Worm (Caenorhabditis elegans) whole organism, L3 larva: ENCODE data around the gene mbr-1.

Source experiments
- R02D3.7 ChIP-seq: fragments of 150-350 bp; optimal IDR thresholded peaks from 2 replicates; lab custom pipeline; 2014; ENCODE audit warnings: missing biosample characterization, missing genetic modification characterization
- ZK546.5 ChIP-seq: sonication (generic microtip); optimal IDR thresholded peaks from 2 replicates; lab custom pipeline; 2017; ENCODE audit warnings: missing biosample characterization, missing genetic modification characterization
- ama-1 ChIP-seq: fragments of 150-350 bp; optimal IDR thresholded peaks from 2 replicates; lab custom pipeline; 2018
- ceh-28 ChIP-seq: fragments of 150-350 bp; optimal IDR thresholded peaks from 2 replicates; lab custom pipeline; 2014; ENCODE audit warnings: missing biosample characterization, missing genetic modification reagents, missing genetic modification characterization
- ceh-82 ChIP-seq: fragments of 150-350 bp; optimal IDR thresholded peaks from 2 replicates; lab custom pipeline; 2014; ENCODE audit warnings: missing biosample characterization, missing genetic modification characterization
- daf-12 ChIP-seq: fragments of 150-350 bp; optimal IDR thresholded peaks from 2 replicates; lab custom pipeline; 2014; ENCODE audit warnings: missing biosample characterization, missing genetic modification reagents, missing genetic modification characterization
- egl-27 ChIP-seq: sonication (generic microtip); optimal IDR thresholded peaks from 4 replicates; lab custom pipeline; 2017; ENCODE audit warnings: missing biosample characterization, missing genetic modification reagents, missing genetic modification characterization
- egl-5 ChIP-seq: fragments of 150-350 bp; optimal IDR thresholded peaks from 2 replicates; lab custom pipeline; 2017; ENCODE audit warnings: missing biosample characterization, missing genetic modification reagents, missing genetic modification characterization, inconsistent platforms
- elt-1 ChIP-seq: fragments of 150-350 bp; optimal IDR thresholded peaks from 2 replicates; lab custom pipeline; 2014; ENCODE audit warnings: missing biosample characterization, missing genetic modification characterization
- elt-2 ChIP-seq: sonication (generic microtip); optimal IDR thresholded peaks from 2 replicates; lab custom pipeline; 2016; ENCODE audit warnings: missing genetic modification reagents, mild to moderate bottlenecking, missing genetic modification characterization, missing compliant biosample characterization
- elt-3 ChIP-seq, 3 experiments: fragments of 150-350 bp in 1 of 3; sonication (generic microtip) in 2 of 3; optimal IDR thresholded peaks; 2 replicates in 2 of 3; 4 replicates in 1 of 3; lab custom pipeline; 2014 to 2017; ENCODE audit warnings: missing biosample characterization in 3 of 3, missing genetic modification characterization in 3 of 3
- eor-1 ChIP-seq, 2 experiments: fragments of 150-350 bp; optimal IDR thresholded peaks; 2 replicates each; lab custom pipeline; 2014 to 2018; ENCODE audit warnings: missing biosample characterization in 2 of 2, missing genetic modification characterization in 2 of 2
- fkh-10 ChIP-seq: sonication (generic microtip); optimal IDR thresholded peaks from 2 replicates; lab custom pipeline; 2017; ENCODE audit warnings: missing biosample characterization, missing genetic modification reagents, missing genetic modification characterization
- fkh-2 ChIP-seq: fragments of 150-350 bp; optimal IDR thresholded peaks from 2 replicates; lab custom pipeline; 2014; ENCODE audit warnings: missing biosample characterization, missing genetic modification reagents, missing genetic modification characterization
- hmg-11 ChIP-seq: sonication (generic microtip); optimal IDR thresholded peaks from 2 replicates; lab custom pipeline; 2016; ENCODE audit warnings: missing genetic modification characterization, missing compliant biosample characterization
- jun-1 ChIP-seq: fragments of 150-350 bp; optimal IDR thresholded peaks from 2 replicates; lab custom pipeline; 2014; ENCODE audit warnings: missing biosample characterization, missing genetic modification reagents, missing genetic modification characterization
- lin-15B ChIP-seq: fragments of 150-350 bp; optimal IDR thresholded peaks from 2 replicates; lab custom pipeline; 2014; ENCODE audit warnings: missing biosample characterization, missing genetic modification characterization
- lin-39 ChIP-seq: fragments of 150-350 bp; optimal IDR thresholded peaks from 2 replicates; lab custom pipeline; 2018; ENCODE audit warnings: missing biosample characterization, missing genetic modification reagents, missing genetic modification characterization
- lsy-12 ChIP-seq: sonication (generic microtip); optimal IDR thresholded peaks from 2 replicates; lab custom pipeline; 2016; ENCODE audit warnings: mild to moderate bottlenecking, missing genetic modification characterization, missing compliant biosample characterization
- mdl-1 ChIP-seq: fragments of 150-350 bp; optimal IDR thresholded peaks from 2 replicates; lab custom pipeline; 2014; ENCODE audit warnings: missing biosample characterization, missing genetic modification characterization
- mml-1 ChIP-seq: fragments of 150-350 bp; sonication (generic microtip); optimal IDR thresholded peaks from 3 replicates; lab custom pipeline; 2014; ENCODE audit warnings: missing biosample characterization, missing genetic modification characterization
- nfya-1 ChIP-seq: sonication (generic microtip); optimal IDR thresholded peaks from 2 replicates; lab custom pipeline; 2017; ENCODE audit warnings: missing genetic modification characterization, mild to moderate bottlenecking, missing compliant biosample characterization, antibody characterized with exemption, moderate library complexity; ENCODE audit not compliant: insufficient read depth
- nhr-11 ChIP-seq: fragments of 150-350 bp; optimal IDR thresholded peaks from 2 replicates; lab custom pipeline; 2014; ENCODE audit warnings: missing biosample characterization, missing genetic modification characterization
- nhr-12 ChIP-seq: fragments of 150-350 bp; optimal IDR thresholded peaks from 2 replicates; lab custom pipeline; 2014; ENCODE audit warnings: missing biosample characterization, missing genetic modification characterization
- nhr-23 ChIP-seq: fragments of 150-350 bp; optimal IDR thresholded peaks from 2 replicates; lab custom pipeline; 2014; ENCODE audit warnings: missing biosample characterization, missing genetic modification reagents, missing genetic modification characterization
- nhr-237 ChIP-seq: fragments of 150-350 bp; optimal IDR thresholded peaks from 2 replicates; lab custom pipeline; 2014; ENCODE audit warnings: missing biosample characterization, missing genetic modification characterization
- nhr-25 ChIP-seq: sonication (generic microtip); optimal IDR thresholded peaks from 2 replicates; lab custom pipeline; 2017; ENCODE audit warnings: missing biosample characterization, missing genetic modification characterization
- nhr-43 ChIP-seq: sonication (generic microtip); optimal IDR thresholded peaks from 2 replicates; lab custom pipeline; 2016; ENCODE audit warnings: mild to moderate bottlenecking, missing genetic modification characterization, missing compliant biosample characterization; ENCODE audit not compliant: poor library complexity, severe bottlenecking
- nhr-76 ChIP-seq: fragments of 150-350 bp; sonication (generic microtip); optimal IDR thresholded peaks from 5 replicates; lab custom pipeline; 2014; ENCODE audit warnings: missing biosample characterization, missing genetic modification characterization
- nhr-77 ChIP-seq: fragments of 150-350 bp; optimal IDR thresholded peaks from 2 replicates; lab custom pipeline; 2014; ENCODE audit warnings: missing biosample characterization, missing genetic modification characterization
- pha-4 ChIP-seq: fragments of 150-350 bp; optimal IDR thresholded peaks from 2 replicates; lab custom pipeline; 2014; ENCODE audit warnings: missing biosample characterization, missing genetic modification reagents, missing genetic modification characterization
- pqm-1 ChIP-seq: fragments of 150-350 bp; optimal IDR thresholded peaks from 2 replicates; lab custom pipeline; 2017; ENCODE audit warnings: missing biosample characterization, missing genetic modification characterization, inconsistent platforms
- sea-2 ChIP-seq: fragments of 150-350 bp; sonication (generic microtip); optimal IDR thresholded peaks from 4 replicates; lab custom pipeline; 2014; ENCODE audit warnings: missing biosample characterization, missing genetic modification reagents, missing genetic modification characterization
- skn-1 ChIP-seq: fragments of 150-350 bp; optimal IDR thresholded peaks from 2 replicates; lab custom pipeline; 2014; ENCODE audit warnings: missing biosample characterization, missing genetic modification characterization
- snpc-4 ChIP-seq: fragments of 150-350 bp; optimal IDR thresholded peaks from 2 replicates; lab custom pipeline; 2014; ENCODE audit warnings: missing biosample characterization, missing genetic modification characterization
- tbx-2 ChIP-seq: sonication (generic microtip); optimal IDR thresholded peaks from 2 replicates; lab custom pipeline; 2016; ENCODE audit warnings: mild to moderate bottlenecking, missing genetic modification characterization, missing compliant biosample characterization
- unc-62 ChIP-seq: fragments of 150-350 bp; sonication (generic microtip); optimal IDR thresholded peaks from 4 replicates; lab custom pipeline; 2014; ENCODE audit warnings: missing biosample characterization, missing genetic modification reagents, missing genetic modification characterization
- zag-1 ChIP-seq: fragments of 150-350 bp; optimal IDR thresholded peaks from 2 replicates; lab custom pipeline; 2014; ENCODE audit warnings: missing biosample characterization, missing genetic modification characterization
- ztf-4 ChIP-seq: fragments of 150-350 bp; optimal IDR thresholded peaks from 2 replicates; lab custom pipeline; 2014; ENCODE audit warnings: missing biosample characterization, missing genetic modification characterization

mbr-1 gene

DNA sequence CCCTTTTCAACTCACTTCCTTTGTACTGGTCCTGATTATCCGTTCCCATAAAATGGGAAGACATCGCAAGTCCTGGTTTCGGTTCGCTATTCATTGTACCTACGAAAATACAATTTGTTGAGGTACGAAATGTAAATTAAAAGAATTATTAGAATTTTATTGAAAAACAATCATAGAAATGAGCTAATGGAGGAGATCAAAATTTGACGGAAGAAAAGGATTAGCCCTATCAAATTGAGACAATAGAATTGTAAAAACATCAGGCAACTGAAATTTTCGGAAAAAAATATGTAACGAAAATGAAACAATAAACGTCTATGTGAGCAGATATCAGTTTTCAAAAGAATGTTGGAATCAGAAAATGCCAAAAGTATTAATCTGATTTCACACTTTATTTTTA lies at the start of gene mbr-1:
Gene mbr-1, minus strand, starts transcription at position 101 of the 400 bp plus-strand sequence.
- TF ChIP-seq nhr-11 (tag; lab: Kevin White, UChicago), result no peak
- TF ChIP-seq elt-2, result no peak
- no peak for TF ChIP-seq unc-62
- TF ChIP-seq jun-1 (tag; lab: Kevin White, UChicago), result no peak
- no peak for TF ChIP-seq fkh-2 (tag; lab: Kevin White, UChicago)

- TF ChIP-seq snpc-4 (tag; lab: Kevin White, UChicago) (peak; percentile 54), skn-1 (tag; lab: Kevin White, UChicago) (peak; percentile 34), lsy-12 (peak; percentile 74), jun-1 (tag; lab: Kevin White, UChicago) (no peak), ceh-28 (peak; percentile 30), elt-3 (tag; optimal IDR thresholded peaks at IDR 0.05; lab: Kevin White, UChicago) (peak in 2 of 3 experiments; percentile 23 to 26), pha-4 (tag; lab: Kevin White, UChicago) (peak; percentile 95), nhr-23 (tag; lab: Kevin White, UChicago) (peak; percentile 86), nhr-25 (tag; lab: Kevin White, UChicago) (peak; percentile 55), pqm-1 (tag; lab: Kevin White, UChicago) (peak; percentile 27), zag-1 (tag; lab: Kevin White, UChicago) (no peak), egl-5 (tag; lab: Kevin White, UChicago) (peak; percentile 66), lin-39 (tag; lab: Kevin White, UChicago) (peak; percentile 89), nhr-77 (tag; lab: Kevin White, UChicago) (no peak), ztf-4 (tag; lab: Kevin White, UChicago) (peak; percentile 33), unc-62 (peak; percentile 78), lin-15B (tag; lab: Kevin White, UChicago) (peak; percentile 3), fkh-10 (GFP tag; lab: Kevin White, UChicago) (peak; percentile 92), mdl-1 (tag; lab: Kevin White, UChicago) (peak; percentile 61), nhr-76 (tag; lab: Kevin White, UChicago) (no peak), nhr-11 (tag; lab: Kevin White, UChicago) (peak; percentile 82), ama-1 (lab: Kevin White, UChicago) (no peak), ceh-82 (tag; lab: Kevin White, UChicago) (no peak), R02D3.7 (no peak), nhr-237 (tag; lab: Kevin White, UChicago) (no peak), daf-12 (tag; lab: Kevin White, UChicago) (no peak), nhr-12 (tag; lab: Kevin White, UChicago) (no peak), egl-27 (peak; percentile 36), ZK546.5 (tag; lab: Kevin White, UChicago) (no peak), hmg-11 (tag; lab: Kevin White, UChicago) (peak; percentile 49), fkh-2 (tag; lab: Kevin White, UChicago) (peak; percentile 18), elt-2 (peak; percentile 62), nhr-43 (tag; lab: Kevin White, UChicago) (peak; percentile 85), tbx-2 (tag; lab: Kevin White, UChicago) (peak; percentile 66), elt-1 (tag; lab: Kevin White, UChicago) (peak; percentile 57), nfya-1 (tag; lab: Kevin White, UChicago) (peak; percentile 90)
- TF ChIP-seq, all 47 proteins: peak for 25
Observed at ce11 chrX:10770988-10771496, 49.2 kb upstream of the mbr-1 start.

DNA sequence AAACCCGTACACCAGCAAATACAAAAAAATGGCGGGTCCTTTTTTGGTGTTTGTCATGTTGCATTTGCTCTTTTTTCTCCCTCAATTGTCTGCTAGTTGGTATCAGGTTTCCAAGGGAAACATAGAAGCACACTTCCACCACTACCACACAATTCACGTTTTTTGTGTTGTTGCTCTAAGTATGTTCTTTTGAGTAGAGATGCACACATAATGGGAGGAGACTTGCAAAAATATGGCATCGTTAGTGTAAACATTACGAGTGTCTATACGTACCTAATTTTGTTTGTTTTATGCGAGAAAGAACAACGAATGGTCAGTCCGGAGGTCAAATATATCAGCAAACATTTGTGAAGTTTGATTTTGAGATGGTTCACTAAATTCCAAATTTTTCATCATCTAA lies 48.1 kb upstream of the mbr-1 start:
- no peak for TF ChIP-seq ztf-4 (tag; lab: Kevin White, UChicago)
- TF ChIP-seq fkh-2 (tag; lab: Kevin White, UChicago), result no peak
- TF ChIP-seq pqm-1 (tag; lab: Kevin White, UChicago), result no peak
- peak; percentile 88 for TF ChIP-seq pha-4 (tag; lab: Kevin White, UChicago)

ce11 chrX:10769232-10769738 lies 47.4 kb upstream of the mbr-1 start, which contains the start of gene sma-9:
Gene sma-9, plus strand, starts transcription at chrX:10769282.
- TF ChIP-seq eor-1 (tag; optimal IDR thresholded peaks at IDR 0.05; lab: Kevin White, UChicago) (no peak), tbx-2 (tag; lab: Kevin White, UChicago) (no peak), elt-1 (tag; lab: Kevin White, UChicago) (peak; percentile 98), mml-1 (tag; lab: Kevin White, UChicago) (no peak), nhr-23 (tag; lab: Kevin White, UChicago) (peak; percentile 38), nhr-12 (tag; lab: Kevin White, UChicago) (no peak), snpc-4 (tag; lab: Kevin White, UChicago) (no peak), sea-2 (GFP tag; lab: Kevin White, UChicago) (no peak)
- TF ChIP-seq, all 47 proteins: peak for 2
